Worm (Caenorhabditis elegans) whole organism, L1 larva: ENCODE data around the gene bbln-1.

Experiments
- ceh-63 ChIP-seq: fragments of 200-800 bp; sonication (Bioruptor generic); optimal IDR thresholded peaks from 2 replicates; lab custom pipeline; 2018; ENCODE audit warnings: mild to moderate bottlenecking, missing genetic modification characterization, missing compliant biosample characterization
- egl-27 ChIP-seq, 2 experiments: fragments of 150-350 bp in 1 of 2; sonication (generic microtip); optimal IDR thresholded peaks; 3 replicates each; lab custom pipeline; 2017 to 2018; ENCODE audit warnings: missing biosample characterization in 2 of 2, missing genetic modification characterization in 2 of 2, missing genetic modification reagents in 2 of 2
- hlh-4 ChIP-seq: sonication (generic microtip); optimal IDR thresholded peaks from 2 replicates; lab custom pipeline; 2016; ENCODE audit warnings: mild to moderate bottlenecking, missing genetic modification characterization, missing compliant biosample characterization
- mdl-1 ChIP-seq, 2 experiments: fragments of 150-350 bp; optimal IDR thresholded peaks; 2 replicates each; lab custom pipeline; 2014 to 2017; ENCODE audit warnings: missing biosample characterization in 2 of 2, missing genetic modification characterization in 2 of 2, inconsistent platforms in 1 of 2
- nhr-28 ChIP-seq: fragments of 150-350 bp; optimal IDR thresholded peaks from 2 replicates; lab custom pipeline; 2014; ENCODE audit warnings: missing biosample characterization, missing genetic modification characterization
- nhr-71 ChIP-seq: sonication (generic microtip); optimal IDR thresholded peaks from 2 replicates; lab custom pipeline; 2016; ENCODE audit warnings: mild to moderate bottlenecking, missing genetic modification characterization, moderate library complexity, missing compliant biosample characterization
- skn-1 ChIP-seq: fragments of 150-350 bp; optimal IDR thresholded peaks from 2 replicates; lab custom pipeline; 2014; ENCODE audit warnings: missing biosample characterization, missing genetic modification characterization
- sup-37 ChIP-seq: fragments of 200-800 bp; sonication (Bioruptor generic); optimal IDR thresholded peaks from 2 replicates; lab custom pipeline; 2018; ENCODE audit warnings: mild to moderate bottlenecking, missing genetic modification characterization, missing compliant biosample characterization

- TF ChIP-seq ceh-63 (no peak), mdl-1 (tag; optimal IDR thresholded peaks at IDR 0.05; lab: Kevin White, UChicago) (no peak), egl-27 (tag; optimal IDR thresholded peaks at IDR 0.05; lab: Kevin White, UChicago) (no peak), skn-1 (tag; lab: Kevin White, UChicago) (no peak), hlh-4 (tag; lab: Kevin White, UChicago) (no peak), nhr-28 (tag; lab: Kevin White, UChicago) (no peak), nhr-71 (tag; lab: Kevin White, UChicago) (peak; percentile 42), sup-37 (no peak)
Measured at ce11 chrX:3153133-3153532, 872 bp upstream of the bbln-1 start.
